Fruit fly (Drosophila melanogaster): Measurements from ENCODE around the gene MFS10.

Gene MFS10

DNA sequence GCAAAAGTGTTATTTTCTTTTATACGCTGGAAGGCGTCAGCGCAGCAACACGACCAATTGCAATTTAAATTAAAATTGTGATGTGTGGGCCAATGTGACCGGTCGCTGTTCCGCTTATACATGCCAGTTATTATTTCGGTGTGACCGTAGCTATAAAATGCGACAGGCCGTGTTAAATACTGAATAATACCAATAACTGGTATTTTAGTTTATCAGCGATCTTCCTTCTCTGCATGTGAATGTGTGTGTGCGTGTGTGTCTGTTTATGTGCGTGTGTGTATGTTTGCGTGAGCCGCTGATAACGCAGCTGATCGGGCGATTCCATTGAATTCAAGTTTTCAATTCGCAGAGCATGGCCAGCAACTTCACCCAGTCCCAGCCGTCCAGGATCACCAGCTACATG, at the start of gene MFS10, which contains the start of the genes CG32638 and CG15717 (continued):
- peak; percentile 28; the same call in 1 of the 2 replicates for TF ChIP-seq hbn (GFP tag; IDR thresholded peaks at IDR 0.05; ENCODE audit: partially characterized antibody)
- TF ChIP-seq Mad (GFP tag; optimal IDR thresholded peaks at IDR 0.05), result peak; percentile 25
- peak; percentile 43 for TF ChIP-seq ewg (GFP tag; optimal IDR thresholded peaks at IDR 0.05)
- TF ChIP-seq CG10147 (GFP tag; optimal IDR thresholded peaks at IDR 0.05), result peak; percentile 10
- no peak for TF ChIP-seq cwo (GFP tag; optimal IDR thresholded peaks at IDR 0.05)
- TF ChIP-seq CG3838 (GFP tag; optimal IDR thresholded peaks at IDR 0.05), result peak; percentile 0
- TF ChIP-seq CG17612 (GFP tag; IDR thresholded peaks at IDR 0.05), result no peak
- TF ChIP-seq nom (GFP tag; optimal IDR thresholded peaks at IDR 0.05), result peak; percentile 20
- TF ChIP-seq CG17568 (GFP tag; optimal IDR thresholded peaks at IDR 0.05), result no peak
- peak; percentile 12 for TF ChIP-seq grau (tag; optimal IDR thresholded peaks at IDR 0.05)
- peak; percentile 23 for TF ChIP-seq pfk (GFP tag; optimal IDR thresholded peaks at IDR 0.05)
- no peak for TF ChIP-seq CG12942 (GFP tag; optimal IDR thresholded peaks at IDR 0.05)
- TF ChIP-seq Fer1 (GFP tag; optimal IDR thresholded peaks at IDR 0.05), result peak; percentile 37
- peak; percentile 31; the same call in 1 of the 3 replicates for TF ChIP-seq zfh1 (GFP tag; IDR thresholded peaks at IDR 0.05)
- peak; percentile 72 for TF ChIP-seq CG31365 (tag; optimal IDR thresholded peaks at IDR 0.05)
- no peak for TF ChIP-seq sc (optimal IDR thresholded peaks at IDR 0.05)
- no peak for TF ChIP-seq sc (GFP tag; optimal IDR thresholded peaks at IDR 0.05)
- peak; percentile 6 for TF ChIP-seq gem (tag; optimal IDR thresholded peaks at IDR 0.05)
- 0 out of 3 replicates have a peak, but pooled peaks have one; percentile 50 for TF ChIP-seq CG6791 (GFP tag; IDR thresholded peaks at IDR 0.05; ENCODE audit: partially characterized antibody)
- TF ChIP-seq CG4820 (GFP tag; optimal IDR thresholded peaks at IDR 0.05), result no peak
- peak; percentile 17 for TF ChIP-seq lilli (GFP tag; optimal IDR thresholded peaks at IDR 0.05)
- peak; percentile 13 for TF ChIP-seq CG12155 (GFP tag; optimal IDR thresholded peaks at IDR 0.05)
- TF ChIP-seq Sry-δ (GFP tag; optimal IDR thresholded peaks at IDR 0.05), result peak; percentile 53
- TF ChIP-seq lola (GFP tag; optimal IDR thresholded peaks at IDR 0.05), result peak in 1 of 3 experiments; percentile 5
- TF ChIP-seq Ada2b (GFP tag; IDR thresholded peaks at IDR 0.05), result no peak
- TF ChIP-seq row (GFP tag; IDR thresholded peaks at IDR 0.05), result peak; percentile 56
- TF ChIP-seq CG8924 (tag; optimal IDR thresholded peaks at IDR 0.05), result peak; percentile 11
- peak; percentile 98 for TF ChIP-seq CG9797 (GFP tag; optimal IDR thresholded peaks at IDR 0.05)

dm6 chrX:13087333-13087828, 41.4 kb upstream of the MFS10 start:
- TF ChIP-seq B-H2 (GFP tag; optimal IDR thresholded peaks at IDR 0.05), result peak; percentile 36
- TF ChIP-seq ro (GFP tag; IDR thresholded peaks at IDR 0.05), result no peak
- TF ChIP-seq NFAT (GFP tag; IDR thresholded peaks at IDR 0.05), result no peak
- TF ChIP-seq CG4707 (GFP tag; optimal IDR thresholded peaks at IDR 0.05), result peak; percentile 48
- TF ChIP-seq CG12219 (GFP tag; optimal IDR thresholded peaks at IDR 0.05), result no peak
- no peak for TF ChIP-seq CG7271 (tag; optimal IDR thresholded peaks at IDR 0.05)
- no peak for TF ChIP-seq CG1603 (tag; optimal IDR thresholded peaks at IDR 0.05)
- TF ChIP-seq Hr3 (GFP tag; optimal IDR thresholded peaks at IDR 0.05), result no peak
- no peak for TF ChIP-seq gce (GFP tag; IDR thresholded peaks at IDR 0.05)
- no peak for TF ChIP-seq CG8765 (GFP tag; IDR thresholded peaks at IDR 0.05)
- no peak for TF ChIP-seq CG13894 (tag; optimal IDR thresholded peaks at IDR 0.05)
- no peak for TF ChIP-seq NK7.1 (GFP tag; optimal IDR thresholded peaks at IDR 0.05)
- no peak for TF ChIP-seq dimm (GFP tag; IDR thresholded peaks at IDR 0.05)
- no peak for TF ChIP-seq CG3281 (GFP tag; optimal IDR thresholded peaks at IDR 0.05)
- no peak for TF ChIP-seq D19A (tag; optimal IDR thresholded peaks at IDR 0.05)
- TF ChIP-seq usp (GFP tag; optimal IDR thresholded peaks at IDR 0.05), result no peak
- TF ChIP-seq maf-S (GFP tag; optimal IDR thresholded peaks at IDR 0.05), result no peak
- TF ChIP-seq Kr (GFP tag; optimal IDR thresholded peaks at IDR 0.05), result no peak
- TF ChIP-seq jumu (GFP tag; optimal IDR thresholded peaks at IDR 0.05), result no peak
- peak; percentile 51 for TF ChIP-seq gro (GFP tag; optimal IDR thresholded peaks at IDR 0.05)
- TF ChIP-seq gsb-n (tag; optimal IDR thresholded peaks at IDR 0.05), result no peak
- TF ChIP-seq CG16813 (GFP tag; IDR thresholded peaks at IDR 0.05; ENCODE audit: partially characterized antibody), result no peak
- no peak for TF ChIP-seq CG2875 (GFP tag; optimal IDR thresholded peaks at IDR 0.05)
- TF ChIP-seq danr (GFP tag; IDR thresholded peaks at IDR 0.05), result no peak

Measured in whole organism, embryonic.